Worm (Caenorhabditis elegans): Measurements from ENCODE around the gene C12D8.21.

C12D8.21 gene

ce11 chrV:10224619-10225018 is 16.4 kb downstream of the C12D8.21 start:
- TF ChIP-seq C08G9.2 (tag; optimal IDR thresholded peaks at IDR 0.05) = no peak

ce11 chrV:10222007-10222406 is 19.0 kb downstream of the C12D8.21 start, which contains the start of gene C12D8.20:
C12D8.20 (plus strand) TSS chrV:10222307.
- TF ChIP-seq pha-2 (tag; optimal IDR thresholded peaks at IDR 0.05) (no peak), F13H6.1 (tag; optimal IDR thresholded peaks at IDR 0.05) (no peak), elt-4 (tag; optimal IDR thresholded peaks at IDR 0.05) (no peak), pqm-1 (tag; optimal IDR thresholded peaks at IDR 0.05) (no peak), ttx-3 (tag; optimal IDR thresholded peaks at IDR 0.05) (no peak), ceh-2 (tag; optimal IDR thresholded peaks at IDR 0.05) (no peak), ahr-1 (tag; optimal IDR thresholded peaks at IDR 0.05) (no peak), ceh-24 (tag; optimal IDR thresholded peaks at IDR 0.05) (no peak), zip-5 (tag; optimal IDR thresholded peaks at IDR 0.05) (no peak), ceh-6 (GFP tag; optimal IDR thresholded peaks at IDR 0.05) (no peak), pros-1 (tag; optimal IDR thresholded peaks at IDR 0.05) (no peak), madf-2 (tag; optimal IDR thresholded peaks at IDR 0.05) (no peak), nhr-232 (tag; optimal IDR thresholded peaks at IDR 0.05) (no peak), ceh-45 (GFP tag; IDR thresholded peaks at IDR 0.05) (no peak), fax-1 (tag; optimal IDR thresholded peaks at IDR 0.05) (no peak), ama-1 (optimal IDR thresholded peaks at IDR 0.05) (no peak), che-1 (tag; optimal IDR thresholded peaks at IDR 0.05) (no peak), ceh-22 (tag; optimal IDR thresholded peaks at IDR 0.05) (no peak)

- TF ChIP-seq pax-1 (tag; optimal IDR thresholded peaks at IDR 0.05) = no peak
- no peak for TF ChIP-seq hlh-15 (tag; optimal IDR thresholded peaks at IDR 0.05)
- TF ChIP-seq K02D7.2 (tag; optimal IDR thresholded peaks at IDR 0.05) = no peak
- TF ChIP-seq pag-3 (tag; optimal IDR thresholded peaks at IDR 0.05; ENCODE audit: borderline replicate concordance) = no peak
- TF ChIP-seq hlh-13 (GFP tag; optimal IDR thresholded peaks at IDR 0.05) = no peak
- TF ChIP-seq ztf-16 (tag; optimal IDR thresholded peaks at IDR 0.05) = no peak
- no peak for TF ChIP-seq ceh-6 (GFP tag; optimal IDR thresholded peaks at IDR 0.05)
- TF ChIP-seq unc-42 (tag; optimal IDR thresholded peaks at IDR 0.05) = no peak
- no peak for TF ChIP-seq zip-5 (tag; optimal IDR thresholded peaks at IDR 0.05)
- TF ChIP-seq hlh-6 (tag; optimal IDR thresholded peaks at IDR 0.05) = no peak
Observed at ce11 chrV:10221317-10221716, 19.7 kb downstream of the C12D8.21 start, which contains the start of the genes fipr-5 and fipr-9. fipr-5 (minus strand) TSS chrV:10221417. fipr-9 (plus strand) TSS chrV:10221662.

ce11 chrV:10220605-10221004 is 20.4 kb downstream of the C12D8.21 start, which contains the start of gene C12D8.13:
C12D8.13 (minus strand) TSS chrV:10220705.
- TF ChIP-seq nhr-11 (tag; optimal IDR thresholded peaks at IDR 0.05) (no peak), elt-4 (tag; optimal IDR thresholded peaks at IDR 0.05) (no peak), ceh-14 (tag; optimal IDR thresholded peaks at IDR 0.05) (no peak), dmd-4 (tag; optimal IDR thresholded peaks at IDR 0.05; ENCODE audit: borderline replicate concordance) (no peak), madf-2 (tag; optimal IDR thresholded peaks at IDR 0.05) (no peak), K02D7.2 (tag; optimal IDR thresholded peaks at IDR 0.05) (no peak), C38D4.7 (GFP tag; optimal IDR thresholded peaks at IDR 0.05) (no peak), tbx-2 (tag; optimal IDR thresholded peaks at IDR 0.05) (no peak), ama-1 (optimal IDR thresholded peaks at IDR 0.05) (no peak), K09A11.1 (tag; optimal IDR thresholded peaks at IDR 0.05; ENCODE audit: insufficient read depth) (no peak), tbx-7 (tag; optimal IDR thresholded peaks at IDR 0.05) (no peak), fkh-6 (tag; optimal IDR thresholded peaks at IDR 0.05) (no peak), sdc-2 (tag; optimal IDR thresholded peaks at IDR 0.05) (no peak), unc-86 (tag; optimal IDR thresholded peaks at IDR 0.05) (no peak), ttx-3 (tag; optimal IDR thresholded peaks at IDR 0.05) (no peak), fax-1 (tag; optimal IDR thresholded peaks at IDR 0.05) (no peak), T23F11.4 (GFP tag; optimal IDR thresholded peaks at IDR 0.05) (no peak), npax-4 (tag; optimal IDR thresholded peaks at IDR 0.05) (no peak)
